Worm (Caenorhabditis elegans) whole organism, young adult: ENCODE results near the gene erl-1.

ENCODE experiments used
- F23B12.7 ChIP-seq: sonication (generic microtip); optimal IDR thresholded peaks from 2 replicates; lab custom pipeline; 2017; ENCODE audit warnings: missing genetic modification characterization, mild to moderate bottlenecking, missing compliant biosample characterization, antibody characterized with exemption, moderate library complexity; ENCODE audit not compliant: insufficient read depth
- F37B4.10 ChIP-seq: fragments of 200-800 bp; sonication (Bioruptor generic); IDR thresholded peaks from 2 replicates; pipeline ENCODE4 v1.3.6; 2022; ENCODE audit warnings: missing genetic modification characterization, missing compliant biosample characterization
- F49E8.2 ChIP-seq: sonication (generic microtip); optimal IDR thresholded peaks from 3 replicates; lab custom pipeline; 2017; ENCODE audit warnings: missing genetic modification characterization, mild to moderate bottlenecking, missing compliant biosample characterization, antibody characterized with exemption, moderate library complexity; ENCODE audit not compliant: insufficient read depth
- F57C9.4 ChIP-seq: sonication (generic microtip); optimal IDR thresholded peaks from 2 replicates; lab custom pipeline; 2017; ENCODE audit warnings: mild to moderate bottlenecking, missing genetic modification characterization, missing compliant biosample characterization
- K11D2.4 ChIP-seq: fragments of 200-800 bp; sonication (Bioruptor generic); IDR thresholded peaks from 2 replicates; pipeline ENCODE4 v1.3.6; 2022; ENCODE audit warnings: missing genetic modification reagents, missing genetic modification characterization, missing compliant biosample characterization
- T07F8.4 ChIP-seq: sonication (generic microtip); optimal IDR thresholded peaks from 2 replicates; lab custom pipeline; 2016; ENCODE audit warnings: mild to moderate bottlenecking, missing genetic modification characterization, moderate library complexity, missing compliant biosample characterization
- Y67H2A.10 ChIP-seq: fragments of 200-800 bp; sonication (Bioruptor generic); conservative IDR thresholded peaks from 2 replicates; pipeline ENCODE4 v1.3.6; 2022; ENCODE audit warnings: missing genetic modification reagents, missing genetic modification characterization, missing compliant biosample characterization
- atf-7 ChIP-seq: sonication (generic microtip); optimal IDR thresholded peaks from 2 replicates; lab custom pipeline; 2017; ENCODE audit warnings: mild to moderate bottlenecking, missing genetic modification characterization, missing compliant biosample characterization
- attf-3 ChIP-seq: fragments of 200-800 bp; sonication (Bioruptor generic); conservative IDR thresholded peaks from 2 replicates; pipeline ENCODE4 v1.3.6; 2022; ENCODE audit warnings: missing genetic modification reagents, missing genetic modification characterization, missing compliant biosample characterization
- attf-5 ChIP-seq: fragments of 200-800 bp; sonication (Bioruptor generic); optimal IDR thresholded peaks from 2 replicates; lab custom pipeline; 2018; ENCODE audit warnings: mild to moderate bottlenecking, missing genetic modification characterization, missing compliant biosample characterization
- attf-6 ChIP-seq: fragments of 200-800 bp; sonication (Bioruptor generic); IDR thresholded peaks from 2 replicates; pipeline ENCODE4 v1.3.6; 2022; ENCODE audit warnings: missing genetic modification reagents, missing genetic modification characterization, missing compliant biosample characterization
- cebp-2 ChIP-seq: fragments of 200-800 bp; sonication (Bioruptor generic); IDR thresholded peaks from 2 replicates; pipeline ENCODE4 v1.3.6; 2022; ENCODE audit warnings: missing genetic modification characterization, missing compliant biosample characterization
- ceh-27 ChIP-seq: fragments of 200-800 bp; sonication (Bioruptor generic); optimal IDR thresholded peaks from 2 replicates; lab custom pipeline; 2018; ENCODE audit warnings: mild to moderate bottlenecking, missing genetic modification characterization, moderate library complexity, missing compliant biosample characterization
- ceh-58 ChIP-seq: fragments of 200-800 bp; sonication (Bioruptor generic); IDR thresholded peaks from 2 replicates; pipeline ENCODE4 v1.3.6; 2022; ENCODE audit warnings: missing genetic modification characterization, missing compliant biosample characterization
- ceh-79 ChIP-seq: sonication (generic microtip); optimal IDR thresholded peaks from 2 replicates; lab custom pipeline; 2017; ENCODE audit warnings: mild to moderate bottlenecking, missing genetic modification characterization, missing compliant biosample characterization
- die-1 ChIP-seq: sonication (generic microtip); optimal IDR thresholded peaks from 2 replicates; lab custom pipeline; 2016; ENCODE audit warnings: missing genotype, mild to moderate bottlenecking, missing genetic modification characterization, missing compliant biosample characterization
- dox-1 ChIP-seq: fragments of 200-800 bp; sonication (Bioruptor generic); IDR thresholded peaks from 2 replicates; pipeline ENCODE4 v1.3.6; 2022; ENCODE audit warnings: missing genetic modification reagents, missing genetic modification characterization, missing compliant biosample characterization
- efl-1 ChIP-seq: fragments of 150-350 bp; optimal IDR thresholded peaks from 2 replicates; lab custom pipeline; 2014; ENCODE audit warnings: missing biosample characterization, missing genetic modification reagents, missing genetic modification characterization
- egl-18 ChIP-seq: fragments of 200-800 bp; sonication (Bioruptor generic); IDR thresholded peaks from 2 replicates; pipeline ENCODE4 v1.3.6; 2022; ENCODE audit warnings: missing genetic modification reagents, missing genetic modification characterization, missing compliant biosample characterization
- egrh-3 ChIP-seq: fragments of 200-800 bp; sonication (Bioruptor generic); IDR thresholded peaks from 2 replicates; pipeline ENCODE4 v1.3.6; 2022; ENCODE audit warnings: missing genetic modification reagents, missing genetic modification characterization, missing compliant biosample characterization
- hrde-1 ChIP-seq: sonication (generic microtip); optimal IDR thresholded peaks from 2 replicates; lab custom pipeline; 2016; ENCODE audit warnings: missing genetic modification characterization, mild to moderate bottlenecking, missing compliant biosample characterization, moderate library complexity, missing genotype, missing genetic modification reagents, borderline replicate concordance
- let-526 ChIP-seq: fragments of 200-800 bp; sonication (Bioruptor generic); IDR thresholded peaks from 2 replicates; pipeline ENCODE4 v1.3.6; 2022; ENCODE audit warnings: missing genetic modification reagents, missing genetic modification characterization, missing compliant biosample characterization
- let-607 ChIP-seq, 2 experiments: fragments of 200-800 bp in 1 of 2; sonication (Bioruptor generic) in 1 of 2; sonication (generic microtip) in 1 of 2; optimal IDR thresholded peaks; 2 replicates each; lab custom pipeline; 2016 to 2018; ENCODE audit warnings: mild to moderate bottlenecking in 2 of 2, missing compliant biosample characterization in 2 of 2, missing genetic modification characterization in 2 of 2, moderate library complexity in 2 of 2, missing genotype in 1 of 2
- lin-40 ChIP-seq: sonication (generic microtip); optimal IDR thresholded peaks from 2 replicates; lab custom pipeline; 2016; ENCODE audit warnings: missing genetic modification characterization, mild to moderate bottlenecking, missing compliant biosample characterization, missing genotype, missing genetic modification reagents
- lin-54 ChIP-seq: fragments of 200-800 bp; sonication (Bioruptor generic); optimal IDR thresholded peaks from 2 replicates; lab custom pipeline; 2018; ENCODE audit warnings: mild to moderate bottlenecking, missing genetic modification characterization, missing compliant biosample characterization
- lsl-1 ChIP-seq: fragments of 200-800 bp; sonication (Bioruptor generic); optimal IDR thresholded peaks from 2 replicates; lab custom pipeline; 2018; ENCODE audit warnings: mild to moderate bottlenecking, missing genetic modification characterization, moderate library complexity, missing compliant biosample characterization
- madf-10 ChIP-seq: sonication (generic microtip); optimal IDR thresholded peaks from 2 replicates; lab custom pipeline; 2016; ENCODE audit warnings: mild to moderate bottlenecking, missing genetic modification characterization, missing compliant biosample characterization
- mel-28 ChIP-seq: sonication (generic microtip); optimal IDR thresholded peaks from 2 replicates; lab custom pipeline; 2016; ENCODE audit warnings: borderline replicate concordance, mild to moderate bottlenecking, missing genetic modification characterization, missing compliant biosample characterization
- nfya-1 ChIP-seq: sonication (generic microtip); optimal IDR thresholded peaks from 2 replicates; lab custom pipeline; 2017; ENCODE audit warnings: antibody characterized with exemption, missing compliant biosample characterization, missing genetic modification characterization, borderline replicate concordance; ENCODE audit not compliant: insufficient read depth
- nhr-179 ChIP-seq: sonication (generic microtip); optimal IDR thresholded peaks from 2 replicates; lab custom pipeline; 2016; ENCODE audit warnings: mild to moderate bottlenecking, missing genetic modification characterization, missing compliant biosample characterization
- nhr-90 ChIP-seq: sonication (generic microtip); optimal IDR thresholded peaks from 2 replicates; lab custom pipeline; 2016; ENCODE audit warnings: missing genotype, mild to moderate bottlenecking, missing genetic modification characterization, missing compliant biosample characterization
- pbrm-1 ChIP-seq: fragments of 200-800 bp; sonication (Bioruptor generic); IDR thresholded peaks from 2 replicates; pipeline ENCODE4 v1.3.6; 2022; ENCODE audit warnings: missing genetic modification reagents, missing genetic modification characterization, missing compliant biosample characterization
- rcor-1 ChIP-seq: fragments of 200-800 bp; sonication (Bioruptor generic); IDR thresholded peaks from 2 replicates; pipeline ENCODE4 v1.3.6; 2022; ENCODE audit warnings: missing genetic modification reagents, missing genetic modification characterization, missing compliant biosample characterization
- snpc-1.1 ChIP-seq: sonication (generic microtip); optimal IDR thresholded peaks from 2 replicates; lab custom pipeline; 2017; ENCODE audit warnings: missing genetic modification characterization, mild to moderate bottlenecking, missing compliant biosample characterization, antibody characterized with exemption, moderate library complexity, missing genotype, missing genetic modification reagents; ENCODE audit not compliant: insufficient read depth
- snpc-3.4 ChIP-seq: sonication (generic microtip); optimal IDR thresholded peaks from 2 replicates; lab custom pipeline; 2017; ENCODE audit warnings: missing genetic modification characterization, mild to moderate bottlenecking, missing compliant biosample characterization, antibody characterized with exemption, moderate library complexity, missing genotype, missing genetic modification reagents
- snpc-4 ChIP-seq, 5 experiments: fragments of 150-350 bp in 1 of 5; sonication (generic microtip) in 4 of 5; optimal IDR thresholded peaks; 2 replicates each; lab custom pipeline; 2014 to 2018; ENCODE audit warnings: missing genetic modification characterization in 5 of 5, missing biosample characterization in 3 of 5, antibody characterized with exemption in 2 of 5, mild to moderate bottlenecking in 2 of 5, missing compliant biosample characterization in 2 of 5, missing genotype in 2 of 5, moderate library complexity in 2 of 5, missing genetic modification reagents in 1 of 5
- somi-1 ChIP-seq: fragments of 200-800 bp; sonication (Bioruptor generic); optimal IDR thresholded peaks from 2 replicates; lab custom pipeline; 2018; ENCODE audit warnings: mild to moderate bottlenecking, missing genetic modification characterization, missing compliant biosample characterization
- tbp1 ChIP-seq: fragments of 200-800 bp; sonication (Bioruptor generic); optimal IDR thresholded peaks from 2 replicates; lab custom pipeline; 2018; ENCODE audit warnings: mild to moderate bottlenecking, missing genetic modification characterization, missing compliant biosample characterization
- tlf-1 ChIP-seq: fragments of 200-800 bp; sonication (Bioruptor generic); optimal IDR thresholded peaks from 2 replicates; lab custom pipeline; 2018; ENCODE audit warnings: mild to moderate bottlenecking, missing genetic modification characterization, missing compliant biosample characterization
- zfh-2 ChIP-seq: fragments of 200-800 bp; sonication (Bioruptor generic); conservative IDR thresholded peaks from 2 replicates; pipeline ENCODE4 v1.3.6; 2022; ENCODE audit warnings: missing genetic modification reagents, missing genetic modification characterization, missing compliant biosample characterization
- zim-3 ChIP-seq: sonication (generic microtip); optimal IDR thresholded peaks from 2 replicates; lab custom pipeline; 2017; ENCODE audit warnings: mild to moderate bottlenecking, missing genetic modification characterization, moderate library complexity, missing compliant biosample characterization
- ztf-25 ChIP-seq: fragments of 200-800 bp; sonication (Bioruptor generic); IDR thresholded peaks from 2 replicates; pipeline ENCODE4 v1.3.6; 2022; ENCODE audit warnings: missing genetic modification reagents, missing genetic modification characterization, missing compliant biosample characterization
- ztf-3 ChIP-seq: fragments of 200-800 bp; sonication (Bioruptor generic); optimal IDR thresholded peaks from 2 replicates; lab custom pipeline; 2018; ENCODE audit warnings: mild to moderate bottlenecking, missing genetic modification characterization, missing compliant biosample characterization

The erl-1 gene

DNA sequence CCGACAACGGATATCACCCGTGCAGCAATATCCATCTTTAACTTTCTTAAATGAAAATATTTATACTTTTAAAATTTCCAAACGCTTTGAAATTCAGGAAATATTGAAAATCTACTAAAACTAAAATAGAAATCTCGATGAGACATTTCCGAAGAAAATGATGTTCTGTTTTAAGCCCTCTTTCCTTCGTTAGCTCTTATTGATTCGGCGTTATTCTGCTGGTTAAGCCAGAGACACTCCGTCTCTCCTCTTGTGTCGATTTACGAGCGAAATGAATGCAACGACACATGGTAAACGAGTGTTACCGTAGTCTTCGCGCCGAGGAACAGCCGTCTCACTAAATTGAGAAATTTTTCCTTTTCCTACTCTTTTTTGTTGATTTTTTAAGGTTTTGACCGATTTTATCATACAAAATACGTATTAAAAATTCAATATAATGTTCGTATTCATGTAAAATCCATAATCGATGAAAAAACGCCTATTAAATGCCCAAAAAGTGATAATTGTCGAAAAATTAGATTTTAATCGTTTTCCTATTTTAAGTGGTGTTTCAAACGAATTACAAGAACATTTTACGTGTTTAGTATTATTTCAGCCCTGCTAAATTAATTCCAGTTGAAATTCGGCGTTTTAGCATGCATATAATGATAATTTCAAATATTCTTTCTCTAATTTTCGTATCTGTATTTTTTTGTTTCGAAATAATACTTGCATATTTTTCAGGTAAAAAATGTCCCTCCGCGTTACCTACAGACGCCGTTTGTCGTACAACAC, 19.3 kb upstream of the erl-1 start, which contains the start of the genes ppm-1.H and rpl-34 (continued):
- TF ChIP-seq let-526 (GFP tag; lab: Robert Waterston, UW) = no peak
- TF ChIP-seq ceh-58 (GFP tag; lab: Robert Waterston, UW) = no peak
- TF ChIP-seq egl-18 (GFP tag; lab: Robert Waterston, UW) = no peak
- peak; percentile 64 for TF ChIP-seq F23B12.7 (tag; lab: Kevin White, UChicago)
- TF ChIP-seq snpc-1.1 (tag; lab: Kevin White, UChicago) = no peak
- no peak for TF ChIP-seq F37B4.10 (GFP tag; lab: Robert Waterston, UW)
- peak; percentile 8 for TF ChIP-seq F49E8.2 (tag; lab: Kevin White, UChicago)
- TF ChIP-seq lsl-1 = peak; percentile 76
- no peak for TF ChIP-seq egrh-3 (GFP tag; lab: Robert Waterston, UW)
- no peak for TF ChIP-seq snpc-4 (GFP tag; optimal IDR thresholded peaks at IDR 0.05; lab: Kevin White, UChicago)
- peak in 3 of 4 experiments; percentile 7 to 48 (median 29) for TF ChIP-seq snpc-4 (tag; optimal IDR thresholded peaks at IDR 0.05; lab: Kevin White, UChicago)
- no peak for TF ChIP-seq mel-28

DNA sequence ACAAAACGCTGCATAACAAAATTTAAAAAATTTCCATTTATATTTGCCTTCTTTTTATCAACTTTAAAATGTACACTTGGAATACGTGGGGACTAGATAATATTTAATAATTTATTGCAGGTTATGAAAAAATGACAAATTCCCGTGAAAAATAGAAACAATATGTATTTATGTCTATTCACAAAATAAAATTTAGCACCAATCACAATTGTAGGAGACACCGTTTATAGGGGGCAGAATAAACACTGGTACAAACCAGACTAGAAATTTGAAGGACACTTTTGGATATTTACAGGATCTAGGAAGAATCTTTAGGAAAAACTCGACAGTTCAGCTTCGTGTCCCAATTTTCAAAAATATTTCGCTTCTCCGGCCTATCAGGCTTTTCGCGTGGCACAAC, 17.3 kb upstream of the erl-1 start, which contains the start of gene C42C1.3:
Gene C42C1.3 (minus strand): TSS at position 101 of the 400 bp plus-strand sequence.
- no peak for TF ChIP-seq atf-7 (tag; lab: Kevin White, UChicago)
- no peak for TF ChIP-seq let-607 (tag; optimal IDR thresholded peaks at IDR 0.05; lab: Kevin White, UChicago)
- TF ChIP-seq hrde-1 = no peak
- no peak for TF ChIP-seq Y67H2A.10 (GFP tag; lab: Robert Waterston, UW)
- TF ChIP-seq zfh-2 (GFP tag; lab: Robert Waterston, UW) = no peak
- TF ChIP-seq ztf-25 (GFP tag; lab: Robert Waterston, UW) = no peak
- TF ChIP-seq ceh-79 (tag; lab: Kevin White, UChicago) = no peak
- no peak for TF ChIP-seq K11D2.4
- TF ChIP-seq attf-6 (GFP tag; lab: Robert Waterston, UW) = no peak
- no peak for TF ChIP-seq zim-3 (tag; lab: Kevin White, UChicago)
- TF ChIP-seq lin-40 = no peak
- no peak for TF ChIP-seq die-1 (tag; lab: Kevin White, UChicago)
- TF ChIP-seq efl-1 (GFP tag; lab: Kevin White, UChicago) = no peak
- no peak for TF ChIP-seq lin-54
- no peak for TF ChIP-seq nhr-90 (tag; lab: Kevin White, UChicago)
- TF ChIP-seq T07F8.4 (tag; lab: Kevin White, UChicago) = no peak
- TF ChIP-seq F49E8.2 (tag; lab: Kevin White, UChicago) = no peak
- TF ChIP-seq rcor-1 (GFP tag; lab: Robert Waterston, UW) = no peak
- TF ChIP-seq attf-5 (GFP tag; lab: Kevin White, UChicago) = no peak
- TF ChIP-seq, all 124 proteins: peak for 0

DNA sequence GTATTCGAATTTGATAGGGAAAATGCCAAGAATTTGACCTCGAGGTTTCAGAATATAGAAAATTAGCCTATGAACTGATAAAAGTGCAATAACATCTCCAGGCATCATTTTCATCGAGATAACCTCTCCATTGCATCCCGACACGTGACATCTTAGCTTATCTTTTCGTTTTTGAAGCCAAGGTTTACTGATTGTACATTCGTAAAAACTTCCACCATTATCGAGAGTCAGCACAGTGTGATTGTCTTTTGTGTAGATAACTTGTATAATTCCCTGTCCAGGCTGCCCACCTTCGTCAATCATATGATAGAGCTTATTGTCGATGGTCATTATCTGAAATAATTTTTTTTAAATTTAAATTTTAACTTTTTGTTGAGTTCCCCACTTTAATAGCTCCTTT, 13.4 kb upstream of the erl-1 start:
- TF ChIP-seq cebp-2 (GFP tag; lab: Robert Waterston, UW) (no peak), F57C9.4 (no peak), ceh-27 (GFP tag; lab: Kevin White, UChicago) (no peak), snpc-3.4 (no peak), attf-3 (GFP tag; lab: Robert Waterston, UW) (no peak), madf-10 (tag; lab: Kevin White, UChicago) (no peak), tlf-1 (no peak), nfya-1 (no peak), egl-18 (GFP tag; lab: Robert Waterston, UW) (no peak), somi-1 (no peak), pbrm-1 (no peak), tbp1 (no peak), dox-1 (no peak), ceh-79 (tag; lab: Kevin White, UChicago) (no peak), ztf-3 (GFP tag; lab: Kevin White, UChicago) (no peak), attf-5 (GFP tag; lab: Kevin White, UChicago) (no peak), nhr-179 (tag; lab: Kevin White, UChicago) (no peak)
